Worm (Caenorhabditis elegans): ENCODE results near the gene grl-8.

The grl-8 gene

ce11 chrV:6699021-6699420, 33.9 kb downstream of the grl-8 start:
- no peak for TF ChIP-seq attf-3 (GFP tag; conservative IDR thresholded peaks at IDR 0.05)
- TF ChIP-seq zim-3 (tag; optimal IDR thresholded peaks at IDR 0.05) = no peak
- no peak for TF ChIP-seq rcor-1 (GFP tag; IDR thresholded peaks at IDR 0.05)
- TF ChIP-seq lin-40 (tag; optimal IDR thresholded peaks at IDR 0.05) = no peak
- TF ChIP-seq nhr-27 (tag; optimal IDR thresholded peaks at IDR 0.05) = no peak
- TF ChIP-seq nhr-179 (tag; optimal IDR thresholded peaks at IDR 0.05) = no peak
- TF ChIP-seq let-607 (tag; optimal IDR thresholded peaks at IDR 0.05) = no peak

ce11 chrV:6697552-6697951, 35.3 kb downstream of the grl-8 start, which contains the start of gene W02F12.2:
Gene W02F12.2, minus strand, starts transcription at chrV:6697652.
- TF ChIP-seq ZK185.1 (tag; optimal IDR thresholded peaks at IDR 0.05; ENCODE audit: poor library complexity, severe bottlenecking) (no peak), ztf-3 (GFP tag; optimal IDR thresholded peaks at IDR 0.05) (no peak), attf-5 (GFP tag; optimal IDR thresholded peaks at IDR 0.05) (no peak), ztf-18 (tag; optimal IDR thresholded peaks at IDR 0.05) (no peak), nhr-80 (tag; optimal IDR thresholded peaks at IDR 0.05) (no peak)

- TF ChIP-seq D2030.7 (GFP tag; IDR thresholded peaks at IDR 0.05) = no peak
Observed at ce11 chrV:6694668-6695067, 38.2 kb downstream of the grl-8 start, which contains the start of gene W02F12.8. Gene W02F12.8, minus strand, starts transcription at chrV:6694768.

ce11 chrV:6691813-6692351, 41.0 kb downstream of the grl-8 start, which contains the start of gene mtl-1:
Gene mtl-1, minus strand, starts transcription at chrV:6691863.
- TF ChIP-seq madf-10 (tag; optimal IDR thresholded peaks at IDR 0.05) = no peak
- TF ChIP-seq hmg-1.2 (GFP tag; IDR thresholded peaks at IDR 0.05) = no peak
- TF ChIP-seq nhr-80 (tag; optimal IDR thresholded peaks at IDR 0.05) = peak; percentile 24
- no peak for TF ChIP-seq unc-62 (GFP tag; optimal IDR thresholded peaks at IDR 0.05)

ce11 chrV:6690075-6690474, 42.8 kb downstream of the grl-8 start:
- no peak for TF ChIP-seq Y53G8AR.9 (GFP tag; conservative IDR thresholded peaks at IDR 0.05)
- TF ChIP-seq sea-2 (GFP tag; IDR thresholded peaks at IDR 0.05) = no peak
- TF ChIP-seq Y56A3A.18 (GFP tag; IDR thresholded peaks at IDR 0.05) = no peak
- no peak for TF ChIP-seq ccch-3 (GFP tag; optimal IDR thresholded peaks at IDR 0.05)
- no peak for TF ChIP-seq attf-5 (GFP tag; optimal IDR thresholded peaks at IDR 0.05)
- no peak for TF ChIP-seq pbrm-1 (GFP tag; IDR thresholded peaks at IDR 0.05)
- TF ChIP-seq F10E7.11 (tag; optimal IDR thresholded peaks at IDR 0.05) = no peak
- TF ChIP-seq lin-54 (GFP tag; optimal IDR thresholded peaks at IDR 0.05) = no peak
- no peak for TF ChIP-seq ceh-58 (GFP tag; IDR thresholded peaks at IDR 0.05)
- TF ChIP-seq ama-1 (optimal IDR thresholded peaks at IDR 0.05) = no peak
- no peak for TF ChIP-seq ama-1 (GFP tag; optimal IDR thresholded peaks at IDR 0.05)
- TF ChIP-seq mes-4 (tag; optimal IDR thresholded peaks at IDR 0.05) = no peak

- no peak for TF ChIP-seq nhr-120 (GFP tag; IDR thresholded peaks at IDR 0.05)
Observed at ce11 chrV:6688392-6688791, 44.5 kb downstream of the grl-8 start, which contains the start of gene K11G9.5. Gene K11G9.5, minus strand, starts transcription at chrV:6688492.

ce11 chrV:6685963-6686362, 46.9 kb downstream of the grl-8 start:
- TF ChIP-seq athp-1 (tag; optimal IDR thresholded peaks at IDR 0.05) (no peak), ztf-22 (GFP tag; optimal IDR thresholded peaks at IDR 0.05) (no peak), nhr-120 (GFP tag; IDR thresholded peaks at IDR 0.05) (no peak), cebp-1 (GFP tag; IDR thresholded peaks at IDR 0.05) (no peak), cebp-1 (tag; optimal IDR thresholded peaks at IDR 0.05) (no peak), ztf-28 (GFP tag; IDR thresholded peaks at IDR 0.05) (no peak)

All from whole organism, young adult.